Fruit fly (Drosophila melanogaster) whole organism: ENCODE data around the gene TBC1D23.

Experiments
- CG8478 ChIP-seq: fragments of >200 bp; optimal IDR thresholded peaks from 2 replicates; lab custom pipeline; 2018; ENCODE audit warnings: inconsistent platforms
- EcR ChIP-seq, 2 experiments: fragments of >200 bp; optimal IDR thresholded peaks; 2 replicates each; lab custom pipeline; 2017; ENCODE audit warnings: missing biosample characterization in 2 of 2, missing genetic modification characterization in 2 of 2, missing genetic modification reagents in 2 of 2
- psq ChIP-seq: fragments of >200 bp; optimal IDR thresholded peaks from 2 replicates; lab custom pipeline; 2017
- usp ChIP-seq: fragments of >200 bp; optimal IDR thresholded peaks from 2 replicates; lab custom pipeline; 2017; ENCODE audit warnings: missing biosample characterization, missing genetic modification characterization, mixed read lengths

dm6 chr2L:1114230-1114629, 14.9 kb upstream of the TBC1D23 start:
- TF ChIP-seq psq (lab: Kevin White, UChicago) = no peak
- no peak for TF ChIP-seq usp (GFP tag; lab: Kevin White, UChicago)
- no peak for TF ChIP-seq EcR (GFP tag; optimal IDR thresholded peaks at IDR 0.05; lab: Kevin White, UChicago)
- no peak for TF ChIP-seq CG8478
